Worm (Caenorhabditis elegans): ENCODE measurements around the gene T22C8.4.

DNA sequence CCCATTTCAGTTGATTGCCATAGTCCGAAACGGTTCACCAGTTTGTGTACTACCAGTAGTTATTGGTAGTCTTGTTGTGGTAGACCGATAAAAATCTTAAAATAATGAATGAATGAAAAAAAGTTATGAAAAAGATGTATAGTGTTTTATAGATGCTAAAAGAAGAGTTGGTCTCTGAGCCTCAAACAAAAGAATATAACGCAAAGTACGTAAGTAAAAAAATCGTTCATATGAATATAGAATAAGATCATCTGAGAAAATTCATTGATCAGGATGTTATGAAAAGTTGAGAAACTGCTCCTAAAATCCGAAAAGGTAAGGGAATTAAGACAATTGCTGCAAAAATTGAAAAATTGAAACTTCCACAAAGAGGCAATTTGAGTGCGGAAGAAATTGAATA, 5.8 kb downstream of the T22C8.4 start, which contains the start of gene chhy-1:
- TF ChIP-seq vab-7 (GFP tag; IDR thresholded peaks at IDR 0.05), result no peak
- no peak for TF ChIP-seq dmd-8 (GFP tag; IDR thresholded peaks at IDR 0.05)
- no peak for TF ChIP-seq lsy-2 (tag; optimal IDR thresholded peaks at IDR 0.05)
- TF ChIP-seq nhr-102 (tag; optimal IDR thresholded peaks at IDR 0.05), result no peak
- TF ChIP-seq ZK337.2 (GFP tag; IDR thresholded peaks at IDR 0.05), result no peak
- no peak for TF ChIP-seq dve-1 (tag; optimal IDR thresholded peaks at IDR 0.05; ENCODE audit: insufficient read depth)
- TF ChIP-seq ces-1 (GFP tag; optimal IDR thresholded peaks at IDR 0.05), result no peak
- no peak for TF ChIP-seq unc-130 (GFP tag; optimal IDR thresholded peaks at IDR 0.05)
- no peak for TF ChIP-seq nhr-25 (tag; optimal IDR thresholded peaks at IDR 0.05; ENCODE audit: borderline replicate concordance, insufficient read depth)
- TF ChIP-seq ceh-82 (tag; optimal IDR thresholded peaks at IDR 0.05), result no peak
- no peak for TF ChIP-seq dpl-1 (GFP tag; optimal IDR thresholded peaks at IDR 0.05)

All from whole organism, L4 larva.